Fruit fly (Drosophila melanogaster) whole organism, prepupa: Measurements from ENCODE around the gene Kcmf1.

Source experiments
- CG11294 ChIP-seq: fragments of 200-800 bp; sonication (Bioruptor generic); IDR thresholded peaks from 2 replicates; pipeline ENCODE4 v1.3.6; 2022; ENCODE audit warnings: missing biosample characterization, missing genetic modification characterization
- CG11902 ChIP-seq: fragments of 200-800 bp; sonication (Bioruptor generic); optimal IDR thresholded peaks from 3 replicates; lab custom pipeline; 2016; ENCODE audit warnings: missing biosample characterization, missing genetic modification characterization
- CG3032 ChIP-seq: fragments of 200-800 bp; optimal IDR thresholded peaks from 2 replicates; lab custom pipeline; 2019; ENCODE audit warnings: missing biosample characterization, mild to moderate bottlenecking, missing genetic modification characterization, moderate library complexity
- CG3919 ChIP-seq: fragments of 200-800 bp; sonication (Bioruptor generic); optimal IDR thresholded peaks from 3 replicates; lab custom pipeline; 2016; ENCODE audit warnings: missing biosample characterization, missing genetic modification characterization
- CG6854 ChIP-seq: fragments of 200-800 bp; sonication (Bioruptor generic); optimal IDR thresholded peaks from 2 replicates; lab custom pipeline; 2017; ENCODE audit warnings: missing biosample characterization, mild to moderate bottlenecking, missing genetic modification characterization
- CG7368 ChIP-seq: fragments of 200-800 bp; sonication (Bioruptor generic); optimal IDR thresholded peaks from 3 replicates; lab custom pipeline; 2016; ENCODE audit warnings: missing biosample characterization, missing genetic modification characterization
- CG9139 ChIP-seq: fragments of 200-800 bp; sonication (Bioruptor generic); optimal IDR thresholded peaks from 3 replicates; lab custom pipeline; 2017; ENCODE audit warnings: missing biosample characterization, mild to moderate bottlenecking, missing genetic modification characterization
- Hr38 ChIP-seq: sonication (Bioruptor generic); optimal IDR thresholded peaks from 2 replicates; lab custom pipeline; 2016; ENCODE audit warnings: missing biosample characterization, missing genetic modification characterization
- Sox102F ChIP-seq: fragments of 200-800 bp; sonication (Bioruptor generic); optimal IDR thresholded peaks from 2 replicates; lab custom pipeline; 2016; ENCODE audit warnings: missing biosample characterization, mild to moderate bottlenecking, missing genetic modification characterization
- Sox15 ChIP-seq: fragments of 200-800 bp; sonication (Bioruptor generic); optimal IDR thresholded peaks from 3 replicates; lab custom pipeline; 2016; ENCODE audit warnings: missing biosample characterization, missing genetic modification characterization
- achi ChIP-seq: fragments of 200-800 bp; sonication (Bioruptor generic); optimal IDR thresholded peaks from 3 replicates; lab custom pipeline; 2016; ENCODE audit warnings: missing biosample characterization, missing genetic modification characterization
- acj6 ChIP-seq: fragments of 200-800 bp; sonication (Bioruptor generic); optimal IDR thresholded peaks from 3 replicates; lab custom pipeline; 2016; ENCODE audit warnings: missing biosample characterization, missing genetic modification characterization
- esn ChIP-seq: fragments of 200-800 bp; sonication (Bioruptor generic); optimal IDR thresholded peaks from 2 replicates; lab custom pipeline; 2016; ENCODE audit warnings: missing biosample characterization, mild to moderate bottlenecking, missing genetic modification characterization, moderate library complexity

DNA sequence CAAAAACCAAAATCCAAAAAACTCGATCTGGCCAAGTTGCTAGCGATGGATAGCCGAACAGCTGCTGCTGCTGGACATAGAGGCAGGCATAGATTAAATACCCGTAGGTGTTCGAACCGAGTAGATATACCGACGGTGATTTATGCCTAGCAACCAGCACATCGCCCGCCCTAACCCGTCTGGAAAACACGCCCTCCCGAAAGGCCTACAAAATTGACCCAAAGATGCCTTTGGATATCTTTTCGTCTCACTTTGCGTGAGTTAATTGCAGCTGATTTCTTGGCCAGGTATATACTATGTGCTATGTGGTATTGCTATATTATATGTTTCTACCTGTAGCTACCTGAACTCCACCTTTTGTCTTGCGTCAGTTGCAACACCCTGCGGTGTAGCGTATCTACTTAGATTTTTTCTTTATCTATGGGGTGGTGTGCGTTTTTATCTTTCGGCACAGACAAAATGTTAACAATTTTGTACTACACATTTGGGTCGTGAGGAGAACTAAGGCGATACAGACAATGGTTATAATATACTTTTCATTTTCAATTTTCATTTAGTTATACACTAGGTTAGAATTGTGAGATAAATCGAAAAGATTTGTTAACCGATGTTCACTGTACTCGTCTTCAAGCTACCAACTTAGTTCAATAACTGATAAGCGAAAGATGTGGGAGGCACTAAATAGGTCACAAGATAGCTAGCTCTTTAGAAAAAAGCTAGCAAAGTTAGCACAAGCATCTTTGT, 15.5 kb upstream of the Kcmf1 start:
- TF ChIP-seq CG3919 (no peak), esn (GFP tag; lab: Kevin White, UChicago) (no peak), Sox15 (GFP tag; lab: Kevin White, UChicago) (no peak), Sox102F (GFP tag; lab: Kevin White, UChicago) (no peak), CG6854 (no peak), achi (GFP tag; lab: Kevin White, UChicago) (no peak), acj6 (no peak), CG11294 (no peak), CG3032 (tag; lab: Kevin White, UChicago) (no peak), CG9139 (GFP tag; lab: Kevin White, UChicago) (no peak), Hr38 (no peak), CG7368 (no peak), CG11902 (GFP tag; lab: Kevin White, UChicago) (no peak)
